Worm (Caenorhabditis elegans) whole organism, mixed stage, embryonic: Measurements from ENCODE around the gene K08E4.2.

Experiments
- nhr-28 ChIP-seq: fragments of 150-350 bp; optimal IDR thresholded peaks from 2 replicates; lab custom pipeline; 2014; ENCODE audit warnings: missing biosample characterization, missing genetic modification characterization
- unc-62 ChIP-seq: fragments of 150-350 bp; optimal IDR thresholded peaks from 2 replicates; lab custom pipeline; 2014; ENCODE audit warnings: missing biosample characterization, missing genetic modification reagents, missing genetic modification characterization
- ztf-11 ChIP-seq: fragments of 150-350 bp; optimal IDR thresholded peaks from 2 replicates; lab custom pipeline; 2014; ENCODE audit warnings: missing biosample characterization, missing genetic modification characterization

DNA sequence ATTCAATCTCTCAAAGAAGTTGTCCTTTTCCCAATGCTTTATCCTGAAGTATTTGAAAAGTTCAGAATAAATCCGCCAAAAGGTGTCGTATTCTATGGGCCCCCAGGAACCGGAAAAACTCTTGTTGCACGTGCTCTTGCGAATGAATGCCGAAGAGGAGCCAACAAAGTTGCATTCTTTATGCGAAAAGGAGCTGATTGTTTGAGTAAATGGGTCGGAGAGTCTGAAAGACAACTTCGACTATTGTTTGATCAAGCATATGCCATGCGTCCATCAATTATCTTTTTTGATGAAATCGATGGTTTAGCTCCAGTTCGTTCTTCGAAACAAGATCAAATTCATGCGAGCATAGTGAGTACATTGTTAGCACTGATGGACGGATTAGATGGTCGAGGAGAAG, 24.4 kb upstream of the K08E4.2 start:
- no peak for TF ChIP-seq unc-62 (GFP tag; lab: Kevin White, UChicago)
- TF ChIP-seq ztf-11 (tag; lab: Kevin White, UChicago), result no peak
- no peak for TF ChIP-seq nhr-28 (tag; lab: Kevin White, UChicago)
